Worm (Caenorhabditis elegans) whole organism, young adult: ENCODE data around the gene Y54G2A.13.

Source experiments
- B0261.1 ChIP-seq: sonication (generic microtip); optimal IDR thresholded peaks from 2 replicates; lab custom pipeline; 2016; ENCODE audit warnings: mild to moderate bottlenecking, missing genetic modification characterization, moderate library complexity, missing compliant biosample characterization
- B0336.3 ChIP-seq: fragments of 200-800 bp; sonication (Bioruptor generic); IDR thresholded peaks from 2 replicates; pipeline ENCODE4 v1.3.6; 2022; ENCODE audit warnings: missing genetic modification characterization, missing compliant biosample characterization
- F37B4.10 ChIP-seq: fragments of 200-800 bp; sonication (Bioruptor generic); IDR thresholded peaks from 2 replicates; pipeline ENCODE4 v1.3.6; 2022; ENCODE audit warnings: missing genetic modification characterization, missing compliant biosample characterization
- F49E8.2 ChIP-seq: sonication (generic microtip); optimal IDR thresholded peaks from 3 replicates; lab custom pipeline; 2017; ENCODE audit warnings: missing genetic modification characterization, mild to moderate bottlenecking, missing compliant biosample characterization, antibody characterized with exemption, moderate library complexity; ENCODE audit not compliant: insufficient read depth
- F52B5.7 ChIP-seq: sonication (generic microtip); optimal IDR thresholded peaks from 2 replicates; lab custom pipeline; 2016; ENCODE audit warnings: mild to moderate bottlenecking, missing genetic modification characterization, missing compliant biosample characterization
- F57A8.1 ChIP-seq: fragments of 200-800 bp; sonication (Bioruptor generic); optimal IDR thresholded peaks from 2 replicates; lab custom pipeline; 2018; ENCODE audit warnings: mild to moderate bottlenecking, missing genetic modification characterization, moderate library complexity, missing compliant biosample characterization
- K11D2.4 ChIP-seq: fragments of 200-800 bp; sonication (Bioruptor generic); IDR thresholded peaks from 2 replicates; pipeline ENCODE4 v1.3.6; 2022; ENCODE audit warnings: missing genetic modification reagents, missing genetic modification characterization, missing compliant biosample characterization
- T07F8.4 ChIP-seq: sonication (generic microtip); optimal IDR thresholded peaks from 2 replicates; lab custom pipeline; 2016; ENCODE audit warnings: mild to moderate bottlenecking, missing genetic modification characterization, moderate library complexity, missing compliant biosample characterization
- Y56A3A.18 ChIP-seq: fragments of 200-800 bp; sonication (Bioruptor generic); IDR thresholded peaks from 2 replicates; pipeline ENCODE4 v1.3.6; 2022; ENCODE audit warnings: missing genetic modification reagents, missing genetic modification characterization, missing compliant biosample characterization
- Y67H2A.10 ChIP-seq: fragments of 200-800 bp; sonication (Bioruptor generic); conservative IDR thresholded peaks from 2 replicates; pipeline ENCODE4 v1.3.6; 2022; ENCODE audit warnings: missing genetic modification reagents, missing genetic modification characterization, missing compliant biosample characterization
- aptf-3 ChIP-seq: fragments of 200-800 bp; sonication (Bioruptor generic); IDR thresholded peaks from 2 replicates; pipeline ENCODE4 v1.3.6; 2022; ENCODE audit warnings: missing genetic modification characterization, missing compliant biosample characterization
- attf-3 ChIP-seq: fragments of 200-800 bp; sonication (Bioruptor generic); conservative IDR thresholded peaks from 2 replicates; pipeline ENCODE4 v1.3.6; 2022; ENCODE audit warnings: missing genetic modification reagents, missing genetic modification characterization, missing compliant biosample characterization
- attf-5 ChIP-seq: fragments of 200-800 bp; sonication (Bioruptor generic); optimal IDR thresholded peaks from 2 replicates; lab custom pipeline; 2018; ENCODE audit warnings: mild to moderate bottlenecking, missing genetic modification characterization, missing compliant biosample characterization
- bed-1 ChIP-seq: fragments of 200-800 bp; sonication (Bioruptor generic); IDR thresholded peaks from 2 replicates; pipeline ENCODE4 v1.3.6; 2022; ENCODE audit warnings: missing genetic modification reagents, missing genetic modification characterization, missing compliant biosample characterization
- bed-2 ChIP-seq: fragments of 200-800 bp; sonication (Bioruptor generic); IDR thresholded peaks from 2 replicates; pipeline ENCODE4 v1.3.6; 2022; ENCODE audit warnings: missing genetic modification reagents, missing genetic modification characterization, missing compliant biosample characterization
- cebp-1 ChIP-seq, 2 experiments: fragments of 200-800 bp in 1 of 2; sonication (Bioruptor generic) in 1 of 2; sonication (generic microtip) in 1 of 2; IDR thresholded peaks in 1 of 2; optimal IDR thresholded peaks in 1 of 2; 2 replicates each; pipeline versions ENCODE4 v1.3.6 to Lab custom; 2017 to 2022; ENCODE audit warnings: missing compliant biosample characterization in 2 of 2, missing genetic modification characterization in 2 of 2, mild to moderate bottlenecking in 1 of 2, missing genetic modification reagents in 1 of 2, moderate library complexity in 1 of 2
- ceh-100 ChIP-seq: fragments of 200-800 bp; sonication (Bioruptor generic); IDR thresholded peaks from 2 replicates; pipeline ENCODE4 v1.3.6; 2022; ENCODE audit warnings: missing genetic modification reagents, missing genetic modification characterization, missing compliant biosample characterization
- ceh-27 ChIP-seq: fragments of 200-800 bp; sonication (Bioruptor generic); optimal IDR thresholded peaks from 2 replicates; lab custom pipeline; 2018; ENCODE audit warnings: mild to moderate bottlenecking, missing genetic modification characterization, moderate library complexity, missing compliant biosample characterization
- ceh-91 ChIP-seq: fragments of 200-800 bp; sonication (Bioruptor generic); IDR thresholded peaks from 2 replicates; pipeline ENCODE4 v1.3.6; 2022; ENCODE audit warnings: missing genetic modification reagents, missing genetic modification characterization, missing compliant biosample characterization
- dpff-1 ChIP-seq: sonication (generic microtip); optimal IDR thresholded peaks from 2 replicates; lab custom pipeline; 2017; ENCODE audit warnings: mild to moderate bottlenecking, missing genetic modification characterization, missing compliant biosample characterization
- egrh-3 ChIP-seq: fragments of 200-800 bp; sonication (Bioruptor generic); IDR thresholded peaks from 2 replicates; pipeline ENCODE4 v1.3.6; 2022; ENCODE audit warnings: missing genetic modification reagents, missing genetic modification characterization, missing compliant biosample characterization
- ekl-4 ChIP-seq: fragments of 200-800 bp; sonication (Bioruptor generic); IDR thresholded peaks from 2 replicates; pipeline ENCODE4 v1.3.6; 2022; ENCODE audit warnings: missing genetic modification reagents, missing genetic modification characterization, missing compliant biosample characterization
- ets-4 ChIP-seq: fragments of 200-800 bp; sonication (Bioruptor generic); optimal IDR thresholded peaks from 2 replicates; lab custom pipeline; 2018; ENCODE audit warnings: mild to moderate bottlenecking, missing genetic modification characterization, missing compliant biosample characterization
- him-1 ChIP-seq: sonication (generic microtip); optimal IDR thresholded peaks from 2 replicates; lab custom pipeline; 2016; ENCODE audit warnings: missing genotype, missing genetic modification reagents, missing genetic modification characterization, missing compliant biosample characterization
- hmg-1.2 ChIP-seq: fragments of 200-800 bp; sonication (Bioruptor generic); IDR thresholded peaks from 2 replicates; pipeline ENCODE4 v1.3.6; 2022; ENCODE audit warnings: missing genetic modification reagents, missing genetic modification characterization, missing compliant biosample characterization
- hmg-20 ChIP-seq: fragments of 200-800 bp; sonication (Bioruptor generic); IDR thresholded peaks from 2 replicates; pipeline ENCODE4 v1.3.6; 2022; ENCODE audit warnings: missing genetic modification reagents, missing genetic modification characterization, missing compliant biosample characterization
- hrde-1 ChIP-seq: sonication (generic microtip); optimal IDR thresholded peaks from 2 replicates; lab custom pipeline; 2016; ENCODE audit warnings: missing genetic modification characterization, mild to moderate bottlenecking, missing compliant biosample characterization, moderate library complexity, missing genotype, missing genetic modification reagents, borderline replicate concordance
- let-526 ChIP-seq: fragments of 200-800 bp; sonication (Bioruptor generic); IDR thresholded peaks from 2 replicates; pipeline ENCODE4 v1.3.6; 2022; ENCODE audit warnings: missing genetic modification reagents, missing genetic modification characterization, missing compliant biosample characterization
- lin-35 ChIP-seq, 3 experiments: fragments of 150-350 bp in 2 of 3; sonication (generic microtip) in 1 of 3; optimal IDR thresholded peaks; 2 replicates each; lab custom pipeline; 2014 to 2018; ENCODE audit warnings: missing biosample characterization in 3 of 3, missing genetic modification characterization in 3 of 3, missing genetic modification reagents in 3 of 3
- lir-1 ChIP-seq: fragments of 200-800 bp; sonication (Bioruptor generic); conservative IDR thresholded peaks from 2 replicates; pipeline ENCODE4 v1.3.6; 2022; ENCODE audit warnings: missing genetic modification reagents, missing genetic modification characterization, missing compliant biosample characterization
- lsl-1 ChIP-seq: fragments of 200-800 bp; sonication (Bioruptor generic); optimal IDR thresholded peaks from 2 replicates; lab custom pipeline; 2018; ENCODE audit warnings: mild to moderate bottlenecking, missing genetic modification characterization, moderate library complexity, missing compliant biosample characterization
- madf-3 ChIP-seq: fragments of 200-800 bp; sonication (Bioruptor generic); IDR thresholded peaks from 2 replicates; pipeline ENCODE4 v1.3.6; 2022; ENCODE audit warnings: missing genetic modification reagents, missing genetic modification characterization, missing compliant biosample characterization
- madf-8 ChIP-seq: fragments of 200-800 bp; sonication (Bioruptor generic); conservative IDR thresholded peaks from 2 replicates; pipeline ENCODE4 v1.3.6; 2022; ENCODE audit warnings: missing genetic modification reagents, missing genetic modification characterization, missing compliant biosample characterization
- mes-4 ChIP-seq: sonication (generic microtip); optimal IDR thresholded peaks from 2 replicates; lab custom pipeline; 2016; ENCODE audit warnings: missing genotype, missing genetic modification characterization, missing compliant biosample characterization
- nfya-2 ChIP-seq: fragments of 200-800 bp; sonication (Bioruptor generic); IDR thresholded peaks from 2 replicates; pipeline ENCODE4 v1.3.6; 2022; ENCODE audit warnings: missing genetic modification reagents, missing genetic modification characterization, missing compliant biosample characterization
- nfyb-1 ChIP-seq: fragments of 200-800 bp; sonication (Bioruptor generic); IDR thresholded peaks from 2 replicates; pipeline ENCODE4 v1.3.6; 2022; ENCODE audit warnings: missing genetic modification reagents, missing genetic modification characterization, missing compliant biosample characterization
- nhr-120 ChIP-seq: fragments of 200-800 bp; sonication (Bioruptor generic); IDR thresholded peaks from 2 replicates; pipeline ENCODE4 v1.3.6; 2022; ENCODE audit warnings: missing genetic modification characterization, missing compliant biosample characterization
- nhr-179 ChIP-seq: sonication (generic microtip); optimal IDR thresholded peaks from 2 replicates; lab custom pipeline; 2016; ENCODE audit warnings: mild to moderate bottlenecking, missing genetic modification characterization, missing compliant biosample characterization
- nhr-80 ChIP-seq: sonication (generic microtip); optimal IDR thresholded peaks from 2 replicates; lab custom pipeline; 2016; ENCODE audit warnings: missing genetic modification characterization, missing compliant biosample characterization
- rpc-1 ChIP-seq, 2 experiments: fragments of 150-350 bp in 1 of 2; sonication (generic microtip) in 1 of 2; optimal IDR thresholded peaks; 2 replicates each; lab custom pipeline; 2014 to 2018; ENCODE audit warnings: missing biosample characterization in 1 of 2, missing genetic modification characterization in 1 of 2, missing genetic modification reagents in 1 of 2, missing genotype in 1 of 2
- sea-2 ChIP-seq: fragments of 200-800 bp; sonication (Bioruptor generic); IDR thresholded peaks from 2 replicates; pipeline ENCODE4 v1.3.6; 2022; ENCODE audit warnings: missing genetic modification characterization, missing compliant biosample characterization
- snpc-1.1 ChIP-seq: sonication (generic microtip); optimal IDR thresholded peaks from 2 replicates; lab custom pipeline; 2017; ENCODE audit warnings: missing genetic modification characterization, mild to moderate bottlenecking, missing compliant biosample characterization, antibody characterized with exemption, moderate library complexity, missing genotype, missing genetic modification reagents; ENCODE audit not compliant: insufficient read depth
- tbp1 ChIP-seq: fragments of 200-800 bp; sonication (Bioruptor generic); optimal IDR thresholded peaks from 2 replicates; lab custom pipeline; 2018; ENCODE audit warnings: mild to moderate bottlenecking, missing genetic modification characterization, missing compliant biosample characterization
- tlf-1 ChIP-seq: fragments of 200-800 bp; sonication (Bioruptor generic); optimal IDR thresholded peaks from 2 replicates; lab custom pipeline; 2018; ENCODE audit warnings: mild to moderate bottlenecking, missing genetic modification characterization, missing compliant biosample characterization
- unc-130 ChIP-seq: sonication (generic microtip); optimal IDR thresholded peaks from 2 replicates; lab custom pipeline; 2016; ENCODE audit warnings: missing genetic modification reagents, missing genetic modification characterization, missing compliant biosample characterization
- zfh-2 ChIP-seq: fragments of 200-800 bp; sonication (Bioruptor generic); conservative IDR thresholded peaks from 2 replicates; pipeline ENCODE4 v1.3.6; 2022; ENCODE audit warnings: missing genetic modification reagents, missing genetic modification characterization, missing compliant biosample characterization
- ztf-25 ChIP-seq: fragments of 200-800 bp; sonication (Bioruptor generic); IDR thresholded peaks from 2 replicates; pipeline ENCODE4 v1.3.6; 2022; ENCODE audit warnings: missing genetic modification reagents, missing genetic modification characterization, missing compliant biosample characterization

Gene Y54G2A.13

DNA sequence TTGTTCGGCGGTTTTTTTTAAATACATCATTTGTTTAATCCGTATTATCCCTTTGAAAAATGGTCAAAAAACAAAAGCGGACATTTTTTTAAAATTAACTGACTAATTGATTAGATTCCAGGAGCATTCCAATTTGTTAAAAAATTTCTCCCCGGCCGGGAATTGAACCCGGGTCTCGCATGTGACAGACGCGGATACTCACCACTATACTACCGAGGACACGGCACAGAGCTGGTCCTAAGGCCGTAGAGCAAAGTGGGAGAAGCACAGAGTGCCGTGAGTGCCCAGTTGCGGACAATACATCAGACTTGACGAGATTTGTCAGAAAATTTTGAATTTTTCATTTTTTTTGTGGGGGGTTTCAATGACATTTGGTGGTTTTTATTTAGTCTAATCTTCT is 18.5 kb downstream of the Y54G2A.13 start (continued):
- TF ChIP-seq lin-35 (GFP tag; optimal IDR thresholded peaks at IDR 0.05; lab: Kevin White, UChicago) (peak in 1 of 3 experiments; percentile 27), mes-4 (tag; lab: Kevin White, UChicago) (no peak), nfyb-1 (no peak), cebp-1 (GFP tag; IDR thresholded peaks at IDR 0.05; lab: Robert Waterston, UW) (no peak), cebp-1 (tag; optimal IDR thresholded peaks at IDR 0.05; lab: Kevin White, UChicago) (peak; percentile 43), nhr-120 (no peak), F37B4.10 (GFP tag; lab: Robert Waterston, UW) (no peak), unc-130 (GFP tag; lab: Kevin White, UChicago) (no peak), tlf-1 (no peak), nhr-80 (tag; lab: Kevin White, UChicago) (peak; percentile 23), hmg-20 (GFP tag; lab: Robert Waterston, UW) (no peak), ekl-4 (GFP tag; lab: Robert Waterston, UW) (no peak), T07F8.4 (tag; lab: Kevin White, UChicago) (peak; percentile 1), let-526 (no peak), Y67H2A.10 (GFP tag; lab: Robert Waterston, UW) (no peak), F49E8.2 (tag; lab: Kevin White, UChicago) (peak; percentile 68), F52B5.7 (peak; percentile 17), B0336.3 (GFP tag; lab: Robert Waterston, UW) (no peak), ceh-100 (GFP tag; lab: Robert Waterston, UW) (no peak), attf-3 (GFP tag; lab: Robert Waterston, UW) (no peak; the same call in 1 of the 2 replicates), hrde-1 (tag; lab: Kevin White, UChicago) (peak; percentile 27), Y56A3A.18 (GFP tag; lab: Robert Waterston, UW) (no peak), nfya-2 (GFP tag; lab: Robert Waterston, UW) (no peak), bed-2 (GFP tag; lab: Robert Waterston, UW) (no peak), K11D2.4 (GFP tag; lab: Robert Waterston, UW) (0 out of 2 replicates have a peak, but pooled peaks have one; percentile 28), hmg-1.2 (GFP tag; lab: Robert Waterston, UW) (peak; percentile 67), him-1 (tag; lab: Kevin White, UChicago) (peak; percentile 46), F57A8.1 (GFP tag; lab: Kevin White, UChicago) (no peak), sea-2 (no peak), madf-8 (GFP tag; lab: Robert Waterston, UW) (no peak), madf-3 (GFP tag; lab: Robert Waterston, UW) (no peak), nhr-179 (tag; lab: Kevin White, UChicago) (no peak), tbp1 (GFP tag; lab: Kevin White, UChicago) (peak; percentile 94), aptf-3 (GFP tag; lab: Robert Waterston, UW) (no peak), lsl-1 (GFP tag; lab: Kevin White, UChicago) (peak; percentile 32)

DNA sequence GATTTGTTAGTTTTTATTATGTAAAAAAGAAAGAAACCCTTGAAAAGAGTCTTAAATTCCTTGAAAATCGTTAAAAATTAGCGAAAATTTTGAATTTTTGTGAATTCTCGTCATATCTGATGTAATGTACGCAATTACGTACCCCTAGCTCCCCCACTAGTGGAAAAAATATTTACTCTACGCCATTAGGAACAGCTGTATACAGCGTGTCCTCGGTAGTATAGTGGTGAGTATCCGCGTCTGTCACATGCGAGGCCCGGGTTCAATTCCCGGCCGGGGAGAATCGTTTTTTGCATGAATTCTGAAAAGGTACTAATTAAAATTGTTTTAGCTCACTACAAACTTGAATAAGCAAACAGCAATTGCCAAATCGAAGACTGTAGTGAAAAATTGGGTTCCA is 19.6 kb downstream of the Y54G2A.13 start:
- TF ChIP-seq B0261.1 (no peak), ztf-25 (GFP tag; lab: Robert Waterston, UW) (0 out of 2 replicates have a peak, but pooled peaks have one; percentile 19), bed-1 (GFP tag; lab: Robert Waterston, UW) (no peak), rpc-1 (optimal IDR thresholded peaks at IDR 0.05; lab: Kevin White, UChicago) (peak; percentile 22), rpc-1 (tag; optimal IDR thresholded peaks at IDR 0.05; lab: Kevin White, UChicago) (peak; percentile 60), tbp1 (GFP tag; lab: Kevin White, UChicago) (peak; percentile 79), zfh-2 (no peak), dpff-1 (no peak), F52B5.7 (no peak), lsl-1 (GFP tag; lab: Kevin White, UChicago) (no peak), T07F8.4 (tag; lab: Kevin White, UChicago) (no peak), snpc-1.1 (tag; lab: Kevin White, UChicago) (no peak), ceh-91 (GFP tag; lab: Robert Waterston, UW) (no peak), ceh-27 (GFP tag; lab: Kevin White, UChicago) (no peak), attf-5 (GFP tag; lab: Kevin White, UChicago) (no peak), ets-4 (GFP tag; lab: Kevin White, UChicago) (no peak), egrh-3 (no peak), lir-1 (GFP tag; lab: Robert Waterston, UW) (no peak)
- TF ChIP-seq, all 124 proteins: peak for 3
